Worm (Caenorhabditis elegans) whole organism, L3 larva: Measurements from ENCODE around the gene F38A5.22.

Experiments
- R02D3.7 ChIP-seq: fragments of 150-350 bp; optimal IDR thresholded peaks from 2 replicates; lab custom pipeline; 2014; ENCODE audit warnings: missing biosample characterization, missing genetic modification characterization
- ZK546.5 ChIP-seq: sonication (generic microtip); optimal IDR thresholded peaks from 2 replicates; lab custom pipeline; 2017; ENCODE audit warnings: missing biosample characterization, missing genetic modification characterization
- ceh-28 ChIP-seq: fragments of 150-350 bp; optimal IDR thresholded peaks from 2 replicates; lab custom pipeline; 2014; ENCODE audit warnings: missing biosample characterization, missing genetic modification reagents, missing genetic modification characterization
- ceh-82 ChIP-seq: fragments of 150-350 bp; optimal IDR thresholded peaks from 2 replicates; lab custom pipeline; 2014; ENCODE audit warnings: missing biosample characterization, missing genetic modification characterization
- daf-12 ChIP-seq: fragments of 150-350 bp; optimal IDR thresholded peaks from 2 replicates; lab custom pipeline; 2014; ENCODE audit warnings: missing biosample characterization, missing genetic modification reagents, missing genetic modification characterization
- egl-27 ChIP-seq: sonication (generic microtip); optimal IDR thresholded peaks from 4 replicates; lab custom pipeline; 2017; ENCODE audit warnings: missing biosample characterization, missing genetic modification reagents, missing genetic modification characterization
- egl-5 ChIP-seq: fragments of 150-350 bp; optimal IDR thresholded peaks from 2 replicates; lab custom pipeline; 2017; ENCODE audit warnings: missing biosample characterization, missing genetic modification reagents, missing genetic modification characterization, inconsistent platforms
- elt-1 ChIP-seq: fragments of 150-350 bp; optimal IDR thresholded peaks from 2 replicates; lab custom pipeline; 2014; ENCODE audit warnings: missing biosample characterization, missing genetic modification characterization
- elt-2 ChIP-seq: sonication (generic microtip); optimal IDR thresholded peaks from 2 replicates; lab custom pipeline; 2016; ENCODE audit warnings: missing genetic modification reagents, mild to moderate bottlenecking, missing genetic modification characterization, missing compliant biosample characterization
- elt-3 ChIP-seq, 3 experiments: fragments of 150-350 bp in 1 of 3; sonication (generic microtip) in 2 of 3; optimal IDR thresholded peaks; 2 replicates in 2 of 3; 4 replicates in 1 of 3; lab custom pipeline; 2014 to 2017; ENCODE audit warnings: missing biosample characterization in 3 of 3, missing genetic modification characterization in 3 of 3
- eor-1 ChIP-seq, 2 experiments: fragments of 150-350 bp; optimal IDR thresholded peaks; 2 replicates each; lab custom pipeline; 2014 to 2018; ENCODE audit warnings: missing biosample characterization in 2 of 2, missing genetic modification characterization in 2 of 2
- fkh-10 ChIP-seq: sonication (generic microtip); optimal IDR thresholded peaks from 2 replicates; lab custom pipeline; 2017; ENCODE audit warnings: missing biosample characterization, missing genetic modification reagents, missing genetic modification characterization
- fkh-2 ChIP-seq: fragments of 150-350 bp; optimal IDR thresholded peaks from 2 replicates; lab custom pipeline; 2014; ENCODE audit warnings: missing biosample characterization, missing genetic modification reagents, missing genetic modification characterization
- fos-1 ChIP-seq: fragments of 150-350 bp; optimal IDR thresholded peaks from 2 replicates; lab custom pipeline; 2014; ENCODE audit warnings: missing biosample characterization, missing genetic modification characterization
- hmg-11 ChIP-seq: sonication (generic microtip); optimal IDR thresholded peaks from 2 replicates; lab custom pipeline; 2016; ENCODE audit warnings: missing genetic modification characterization, missing compliant biosample characterization
- jun-1 ChIP-seq: fragments of 150-350 bp; optimal IDR thresholded peaks from 2 replicates; lab custom pipeline; 2014; ENCODE audit warnings: missing biosample characterization, missing genetic modification reagents, missing genetic modification characterization
- lin-15B ChIP-seq: fragments of 150-350 bp; optimal IDR thresholded peaks from 2 replicates; lab custom pipeline; 2014; ENCODE audit warnings: missing biosample characterization, missing genetic modification characterization
- lin-39 ChIP-seq: fragments of 150-350 bp; optimal IDR thresholded peaks from 2 replicates; lab custom pipeline; 2018; ENCODE audit warnings: missing biosample characterization, missing genetic modification reagents, missing genetic modification characterization
- lsy-12 ChIP-seq: sonication (generic microtip); optimal IDR thresholded peaks from 2 replicates; lab custom pipeline; 2016; ENCODE audit warnings: mild to moderate bottlenecking, missing genetic modification characterization, missing compliant biosample characterization
- mdl-1 ChIP-seq: fragments of 150-350 bp; optimal IDR thresholded peaks from 2 replicates; lab custom pipeline; 2014; ENCODE audit warnings: missing biosample characterization, missing genetic modification characterization
- mml-1 ChIP-seq: fragments of 150-350 bp; sonication (generic microtip); optimal IDR thresholded peaks from 3 replicates; lab custom pipeline; 2014; ENCODE audit warnings: missing biosample characterization, missing genetic modification characterization
- nfya-1 ChIP-seq: sonication (generic microtip); optimal IDR thresholded peaks from 2 replicates; lab custom pipeline; 2017; ENCODE audit warnings: missing genetic modification characterization, mild to moderate bottlenecking, missing compliant biosample characterization, antibody characterized with exemption, moderate library complexity; ENCODE audit not compliant: insufficient read depth
- nhr-11 ChIP-seq: fragments of 150-350 bp; optimal IDR thresholded peaks from 2 replicates; lab custom pipeline; 2014; ENCODE audit warnings: missing biosample characterization, missing genetic modification characterization
- nhr-12 ChIP-seq: fragments of 150-350 bp; optimal IDR thresholded peaks from 2 replicates; lab custom pipeline; 2014; ENCODE audit warnings: missing biosample characterization, missing genetic modification characterization
- nhr-23 ChIP-seq: fragments of 150-350 bp; optimal IDR thresholded peaks from 2 replicates; lab custom pipeline; 2014; ENCODE audit warnings: missing biosample characterization, missing genetic modification reagents, missing genetic modification characterization
- nhr-237 ChIP-seq: fragments of 150-350 bp; optimal IDR thresholded peaks from 2 replicates; lab custom pipeline; 2014; ENCODE audit warnings: missing biosample characterization, missing genetic modification characterization
- nhr-25 ChIP-seq: sonication (generic microtip); optimal IDR thresholded peaks from 2 replicates; lab custom pipeline; 2017; ENCODE audit warnings: missing biosample characterization, missing genetic modification characterization
- nhr-43 ChIP-seq: sonication (generic microtip); optimal IDR thresholded peaks from 2 replicates; lab custom pipeline; 2016; ENCODE audit warnings: mild to moderate bottlenecking, missing genetic modification characterization, missing compliant biosample characterization; ENCODE audit not compliant: poor library complexity, severe bottlenecking
- nhr-67 ChIP-seq: fragments of 150-350 bp; optimal IDR thresholded peaks from 2 replicates; lab custom pipeline; 2014; ENCODE audit warnings: missing biosample characterization, missing genetic modification characterization
- nhr-76 ChIP-seq: fragments of 150-350 bp; sonication (generic microtip); optimal IDR thresholded peaks from 5 replicates; lab custom pipeline; 2014; ENCODE audit warnings: missing biosample characterization, missing genetic modification characterization
- nhr-77 ChIP-seq: fragments of 150-350 bp; optimal IDR thresholded peaks from 2 replicates; lab custom pipeline; 2014; ENCODE audit warnings: missing biosample characterization, missing genetic modification characterization
- pha-4 ChIP-seq: fragments of 150-350 bp; optimal IDR thresholded peaks from 2 replicates; lab custom pipeline; 2014; ENCODE audit warnings: missing biosample characterization, missing genetic modification reagents, missing genetic modification characterization
- pqm-1 ChIP-seq: fragments of 150-350 bp; optimal IDR thresholded peaks from 2 replicates; lab custom pipeline; 2017; ENCODE audit warnings: missing biosample characterization, missing genetic modification characterization, inconsistent platforms
- sea-2 ChIP-seq: fragments of 150-350 bp; sonication (generic microtip); optimal IDR thresholded peaks from 4 replicates; lab custom pipeline; 2014; ENCODE audit warnings: missing biosample characterization, missing genetic modification reagents, missing genetic modification characterization
- skn-1 ChIP-seq: fragments of 150-350 bp; optimal IDR thresholded peaks from 2 replicates; lab custom pipeline; 2014; ENCODE audit warnings: missing biosample characterization, missing genetic modification characterization
- snpc-4 ChIP-seq: fragments of 150-350 bp; optimal IDR thresholded peaks from 2 replicates; lab custom pipeline; 2014; ENCODE audit warnings: missing biosample characterization, missing genetic modification characterization
- tbx-2 ChIP-seq: sonication (generic microtip); optimal IDR thresholded peaks from 2 replicates; lab custom pipeline; 2016; ENCODE audit warnings: mild to moderate bottlenecking, missing genetic modification characterization, missing compliant biosample characterization
- unc-39 ChIP-seq: sonication (generic microtip); optimal IDR thresholded peaks from 4 replicates; lab custom pipeline; 2017; ENCODE audit warnings: missing biosample characterization, missing genetic modification characterization
- unc-62 ChIP-seq: fragments of 150-350 bp; sonication (generic microtip); optimal IDR thresholded peaks from 4 replicates; lab custom pipeline; 2014; ENCODE audit warnings: missing biosample characterization, missing genetic modification reagents, missing genetic modification characterization
- zag-1 ChIP-seq: fragments of 150-350 bp; optimal IDR thresholded peaks from 2 replicates; lab custom pipeline; 2014; ENCODE audit warnings: missing biosample characterization, missing genetic modification characterization
- ztf-4 ChIP-seq: fragments of 150-350 bp; optimal IDR thresholded peaks from 2 replicates; lab custom pipeline; 2014; ENCODE audit warnings: missing biosample characterization, missing genetic modification characterization

Gene F38A5.22

ce11 chrIV:6556624-6557368 is 38.9 kb downstream of the F38A5.22 start, which contains the start of gene try-3:
Gene try-3, plus strand, starts transcription at chrIV:6557155.
- peak; percentile 49 for TF ChIP-seq lin-15B (tag; lab: Kevin White, UChicago)
- TF ChIP-seq nhr-23 (tag; lab: Kevin White, UChicago), result peak; percentile 32
- no peak for TF ChIP-seq nhr-25 (tag; lab: Kevin White, UChicago)
- TF ChIP-seq skn-1 (tag; lab: Kevin White, UChicago), result peak; percentile 33
- TF ChIP-seq ztf-4 (tag; lab: Kevin White, UChicago), result no peak
- peak; percentile 70 for TF ChIP-seq pha-4 (tag; lab: Kevin White, UChicago)
- TF ChIP-seq hmg-11 (tag; lab: Kevin White, UChicago), result peak; percentile 77
- no peak for TF ChIP-seq fkh-10 (GFP tag; lab: Kevin White, UChicago)
- peak; percentile 14 for TF ChIP-seq R02D3.7
- peak in 1 of 3 experiments; percentile 63 for TF ChIP-seq elt-3 (tag; optimal IDR thresholded peaks at IDR 0.05; lab: Kevin White, UChicago)
- peak; percentile 43 for TF ChIP-seq pqm-1
- TF ChIP-seq egl-27 (tag; lab: Kevin White, UChicago), result peak; percentile 33
- TF ChIP-seq ZK546.5 (tag; lab: Kevin White, UChicago), result no peak
- peak; percentile 21 for TF ChIP-seq lsy-12
- TF ChIP-seq snpc-4, result peak; percentile 58
- peak; percentile 88 for TF ChIP-seq lin-39 (tag; lab: Kevin White, UChicago)
- TF ChIP-seq nhr-76 (tag; lab: Kevin White, UChicago), result no peak
- TF ChIP-seq nfya-1 (tag; lab: Kevin White, UChicago), result peak; percentile 71
- peak; percentile 76 for TF ChIP-seq nhr-43
- peak; percentile 56 for TF ChIP-seq elt-2 (tag; lab: Kevin White, UChicago)

- TF ChIP-seq pqm-1, result peak; percentile 29
- TF ChIP-seq elt-2 (tag; lab: Kevin White, UChicago), result peak; percentile 0
- TF ChIP-seq fos-1 (tag; lab: Kevin White, UChicago), result peak; percentile 6
- TF ChIP-seq nfya-1 (tag; lab: Kevin White, UChicago), result peak; percentile 37
- TF ChIP-seq mdl-1, result peak; percentile 41
- no peak for TF ChIP-seq nhr-11 (tag; lab: Kevin White, UChicago)
- TF ChIP-seq lin-15B (tag; lab: Kevin White, UChicago), result peak; percentile 53
- TF ChIP-seq egl-5 (tag; lab: Kevin White, UChicago), result peak; percentile 77
- peak; percentile 16 for TF ChIP-seq lin-39 (tag; lab: Kevin White, UChicago)
- no peak for TF ChIP-seq tbx-2 (tag; lab: Kevin White, UChicago)
- TF ChIP-seq pha-4 (tag; lab: Kevin White, UChicago), result peak; percentile 6
Measured at ce11 chrIV:6555388-6556330, 40.1 kb downstream of the F38A5.22 start, which contains the start of gene paqr-1. Gene paqr-1, minus strand, starts transcription at chrIV:6555438.

ce11 chrIV:6554865-6555264 is 40.9 kb downstream of the F38A5.22 start:
- TF ChIP-seq elt-3 (tag; optimal IDR thresholded peaks at IDR 0.05; lab: Kevin White, UChicago), result peak in 2 of 3 experiments; percentile 68 to 91
- TF ChIP-seq elt-1 (tag; lab: Kevin White, UChicago), result no peak
- no peak for TF ChIP-seq nhr-12 (tag; lab: Kevin White, UChicago)
- peak; percentile 33 for TF ChIP-seq pha-4 (tag; lab: Kevin White, UChicago)
- no peak for TF ChIP-seq mdl-1
- TF ChIP-seq jun-1 (tag; lab: Kevin White, UChicago), result peak; percentile 29
- no peak for TF ChIP-seq eor-1 (tag; optimal IDR thresholded peaks at IDR 0.05; lab: Kevin White, UChicago)
- no peak for TF ChIP-seq egl-27 (tag; lab: Kevin White, UChicago)
- TF ChIP-seq nhr-77 (tag; lab: Kevin White, UChicago), result no peak
- TF ChIP-seq nfya-1 (tag; lab: Kevin White, UChicago), result no peak
- no peak for TF ChIP-seq tbx-2 (tag; lab: Kevin White, UChicago)
- no peak for TF ChIP-seq lin-15B (tag; lab: Kevin White, UChicago)
- TF ChIP-seq fos-1 (tag; lab: Kevin White, UChicago), result no peak
- TF ChIP-seq fkh-2, result no peak
- no peak for TF ChIP-seq daf-12 (tag; lab: Kevin White, UChicago)
- no peak for TF ChIP-seq ZK546.5 (tag; lab: Kevin White, UChicago)
- TF ChIP-seq lin-39 (tag; lab: Kevin White, UChicago), result no peak
- TF ChIP-seq mml-1, result no peak
- no peak for TF ChIP-seq snpc-4
- no peak for TF ChIP-seq nhr-43
- no peak for TF ChIP-seq lsy-12
- TF ChIP-seq ceh-28, result no peak
- no peak for TF ChIP-seq hmg-11 (tag; lab: Kevin White, UChicago)
- peak; percentile 88 for TF ChIP-seq pqm-1
- no peak for TF ChIP-seq nhr-67 (tag; lab: Kevin White, UChicago)
- TF ChIP-seq sea-2 (GFP tag; lab: Kevin White, UChicago), result no peak
- TF ChIP-seq elt-2 (tag; lab: Kevin White, UChicago), result peak; percentile 95
- TF ChIP-seq nhr-11 (tag; lab: Kevin White, UChicago), result no peak
- no peak for TF ChIP-seq fkh-10 (GFP tag; lab: Kevin White, UChicago)
- no peak for TF ChIP-seq zag-1 (tag; lab: Kevin White, UChicago)
- TF ChIP-seq skn-1 (tag; lab: Kevin White, UChicago), result no peak
- TF ChIP-seq nhr-237 (tag; lab: Kevin White, UChicago), result no peak
- TF ChIP-seq unc-62 (GFP tag; lab: Kevin White, UChicago), result no peak
- TF ChIP-seq ceh-82 (tag; lab: Kevin White, UChicago), result no peak
- TF ChIP-seq unc-39 (tag; lab: Kevin White, UChicago), result no peak
